Fruit fly (Drosophila melanogaster): ENCODE measurements around the gene Septin2.

Septin2 gene

dm6 chr3R:20555023-20555422, 33.1 kb downstream of the Septin2 start (continued):
- TF ChIP-seq unc-4 (GFP tag; IDR thresholded peaks at IDR 0.05; ENCODE audit: partially characterized antibody) (no peak), CG4820 (GFP tag; optimal IDR thresholded peaks at IDR 0.05) (peak; percentile 35), Lim3 (GFP tag; IDR thresholded peaks at IDR 0.05) (no peak), luna (GFP tag; optimal IDR thresholded peaks at IDR 0.05) (no peak), CG9215 (GFP tag; IDR thresholded peaks at IDR 0.05) (peak; percentile 40; the same call in 1 of the 2 replicates), GATAe (GFP tag; conservative IDR thresholded peaks at IDR 0.05) (0 out of 2 replicates have a peak, but pooled peaks have one; percentile 14), hb (GFP tag; IDR thresholded peaks at IDR 0.05; ENCODE audit: partially characterized antibody) (no peak), esg (GFP tag; conservative IDR thresholded peaks at IDR 0.05) (peak; percentile 40), zf30C (GFP tag; optimal IDR thresholded peaks at IDR 0.05) (no peak), CG12219 (GFP tag; optimal IDR thresholded peaks at IDR 0.05) (no peak), Hr3 (GFP tag; optimal IDR thresholded peaks at IDR 0.05) (no peak), zen (tag; optimal IDR thresholded peaks at IDR 0.05) (no peak), Atf6 (GFP tag; IDR thresholded peaks at IDR 0.05) (peak; percentile 78), CG17328 (GFP tag; IDR thresholded peaks at IDR 0.05) (no peak), Rfx (GFP tag; IDR thresholded peaks at IDR 0.05) (peak; percentile 81), Aef1 (GFP tag; IDR thresholded peaks at IDR 0.05) (peak; percentile 60), dimm (GFP tag; IDR thresholded peaks at IDR 0.05) (no peak), pum (GFP tag; optimal IDR thresholded peaks at IDR 0.05) (no peak), CG1647 (GFP tag; optimal IDR thresholded peaks at IDR 0.05) (peak; percentile 30), dan (GFP tag; IDR thresholded peaks at IDR 0.05) (no peak), br (optimal IDR thresholded peaks at IDR 0.05) (no peak), CG32772 (GFP tag; IDR thresholded peaks at IDR 0.05) (peak; percentile 38; the same call in 1 of the 2 replicates), CG43689 (GFP tag; IDR thresholded peaks at IDR 0.05) (no peak), CG17568 (GFP tag; optimal IDR thresholded peaks at IDR 0.05) (no peak), lab (GFP tag; optimal IDR thresholded peaks at IDR 0.05) (peak; percentile 89), Poxn (GFP tag; IDR thresholded peaks at IDR 0.05) (no peak), CG15514 (GFP tag; optimal IDR thresholded peaks at IDR 0.05) (peak; percentile 43), onecut (GFP tag; IDR thresholded peaks at IDR 0.05) (peak; percentile 44), Ada2b (GFP tag; IDR thresholded peaks at IDR 0.05) (peak; percentile 72), Mad (GFP tag; optimal IDR thresholded peaks at IDR 0.05) (no peak), exex (tag; optimal IDR thresholded peaks at IDR 0.05) (peak; percentile 85), CG6813 (GFP tag; optimal IDR thresholded peaks at IDR 0.05) (peak; percentile 23), Oaz (GFP tag; IDR thresholded peaks at IDR 0.05) (no peak), CG30020 (tag; optimal IDR thresholded peaks at IDR 0.05) (no peak), CG5180 (GFP tag; optimal IDR thresholded peaks at IDR 0.05) (peak; percentile 53), Myb (GFP tag; optimal IDR thresholded peaks at IDR 0.05) (peak; percentile 7), CG34376 (GFP tag; optimal IDR thresholded peaks at IDR 0.05) (peak; percentile 45), tin (GFP tag; optimal IDR thresholded peaks at IDR 0.05) (peak; percentile 44), CG15269 (tag; optimal IDR thresholded peaks at IDR 0.05) (peak; percentile 1), sens-2 (GFP tag; IDR thresholded peaks at IDR 0.05) (peak; percentile 7; the same call in 1 of the 2 replicates), ttk (GFP tag; IDR thresholded peaks at IDR 0.05) (0 out of 2 replicates have a peak, but pooled peaks have one; percentile 20), row (GFP tag; IDR thresholded peaks at IDR 0.05) (0 out of 3 replicates have a peak, but pooled peaks have one; percentile 11), Hr78 (GFP tag; optimal IDR thresholded peaks at IDR 0.05) (peak in 1 of 2 experiments; percentile 24), CG10274 (GFP tag; optimal IDR thresholded peaks at IDR 0.05) (peak; percentile 25), CG11723 (GFP tag; optimal IDR thresholded peaks at IDR 0.05) (no peak), slbo (GFP tag; IDR thresholded peaks at IDR 0.05) (no peak), CG11695 (GFP tag; IDR thresholded peaks at IDR 0.05) (peak; percentile 82), Deaf1 (tag; optimal IDR thresholded peaks at IDR 0.05) (peak; percentile 44), Eip74EF (GFP tag; optimal IDR thresholded peaks at IDR 0.05) (peak in 1 of 2 experiments; percentile 56), CG7271 (tag; optimal IDR thresholded peaks at IDR 0.05) (no peak), Dbx (GFP tag; IDR thresholded peaks at IDR 0.05) (peak; percentile 69; the same call in 2 of the 3 replicates)
